Worm (Caenorhabditis elegans) whole organism, late embryonic: ENCODE results near the gene srj-18.

Experiments used
- C38D4.7 ChIP-seq: fragments of 200-800 bp; sonication (Bioruptor generic); optimal IDR thresholded peaks from 2 replicates; lab custom pipeline; 2018; ENCODE audit warnings: mild to moderate bottlenecking, missing genetic modification characterization, moderate library complexity, missing compliant biosample characterization
- K02D7.2 ChIP-seq: sonication (generic microtip); optimal IDR thresholded peaks from 2 replicates; lab custom pipeline; 2017; ENCODE audit warnings: mild to moderate bottlenecking, missing genetic modification characterization, missing compliant biosample characterization
- K09A11.1 ChIP-seq: sonication (generic microtip); optimal IDR thresholded peaks from 2 replicates; lab custom pipeline; 2017; ENCODE audit warnings: antibody characterized with exemption, mild to moderate bottlenecking, missing genetic modification characterization, missing compliant biosample characterization; ENCODE audit not compliant: insufficient read depth
- T23F11.4 ChIP-seq: fragments of 200-800 bp; sonication (Bioruptor generic); optimal IDR thresholded peaks from 2 replicates; lab custom pipeline; 2018; ENCODE audit warnings: mild to moderate bottlenecking, missing genetic modification characterization, missing compliant biosample characterization
- ahr-1 ChIP-seq: sonication (generic microtip); optimal IDR thresholded peaks from 2 replicates; lab custom pipeline; 2016; ENCODE audit warnings: missing genetic modification characterization, missing compliant biosample characterization
- ceh-2 ChIP-seq: sonication (generic microtip); optimal IDR thresholded peaks from 2 replicates; lab custom pipeline; 2016; ENCODE audit warnings: missing genotype, missing genetic modification characterization, missing compliant biosample characterization
- ceh-22 ChIP-seq: sonication (generic microtip); optimal IDR thresholded peaks from 2 replicates; lab custom pipeline; 2017; ENCODE audit warnings: missing biosample characterization, missing genetic modification characterization
- ceh-30 ChIP-seq: fragments of 150-350 bp; optimal IDR thresholded peaks from 2 replicates; lab custom pipeline; 2014; ENCODE audit warnings: missing biosample characterization, missing genetic modification characterization
- ceh-31 ChIP-seq: sonication (generic microtip); optimal IDR thresholded peaks from 2 replicates; lab custom pipeline; 2016; ENCODE audit warnings: missing genetic modification characterization, missing compliant biosample characterization
- ceh-45 ChIP-seq: fragments of 200-800 bp; sonication (Bioruptor generic); IDR thresholded peaks from 2 replicates; pipeline ENCODE4 v1.3.6; 2022; ENCODE audit warnings: missing genetic modification reagents, missing genetic modification characterization, missing compliant biosample characterization
- ceh-48 ChIP-seq: sonication (generic microtip); optimal IDR thresholded peaks from 2 replicates; lab custom pipeline; 2016; ENCODE audit warnings: missing genetic modification characterization, inconsistent platforms, missing compliant biosample characterization
- ceh-6 ChIP-seq: fragments of 200-800 bp; sonication (Bioruptor generic); optimal IDR thresholded peaks from 2 replicates; lab custom pipeline; 2018; ENCODE audit warnings: mild to moderate bottlenecking, missing genetic modification characterization, missing compliant biosample characterization
- che-1 ChIP-seq: sonication (generic microtip); optimal IDR thresholded peaks from 2 replicates; lab custom pipeline; 2016; ENCODE audit warnings: mild to moderate bottlenecking, missing genetic modification characterization, missing compliant biosample characterization
- elt-2 ChIP-seq: sonication (generic microtip); optimal IDR thresholded peaks from 2 replicates; lab custom pipeline; 2016; ENCODE audit warnings: missing genetic modification reagents, missing genetic modification characterization, missing compliant biosample characterization
- elt-4 ChIP-seq: sonication (generic microtip); optimal IDR thresholded peaks from 2 replicates; lab custom pipeline; 2016; ENCODE audit warnings: missing genetic modification characterization, missing compliant biosample characterization
- eyg-1 ChIP-seq: sonication (generic microtip); optimal IDR thresholded peaks from 2 replicates; lab custom pipeline; 2016; ENCODE audit warnings: missing genotype, missing genetic modification characterization, missing compliant biosample characterization
- gmeb-2 ChIP-seq: sonication (generic microtip); optimal IDR thresholded peaks from 2 replicates; lab custom pipeline; 2016; ENCODE audit warnings: missing genetic modification characterization, inconsistent platforms, missing compliant biosample characterization
- hlh-15 ChIP-seq: sonication (generic microtip); optimal IDR thresholded peaks from 2 replicates; lab custom pipeline; 2016; ENCODE audit warnings: missing genetic modification characterization, missing compliant biosample characterization
- hlh-8 ChIP-seq: sonication (generic microtip); optimal IDR thresholded peaks from 2 replicates; lab custom pipeline; 2016; ENCODE audit warnings: missing genotype, missing genetic modification characterization, missing compliant biosample characterization
- lin-11 ChIP-seq: fragments of 200-800 bp; sonication (Bioruptor generic); optimal IDR thresholded peaks from 2 replicates; lab custom pipeline; 2018; ENCODE audit warnings: mild to moderate bottlenecking, missing genetic modification characterization, missing compliant biosample characterization
- mec-3 ChIP-seq: sonication (generic microtip); optimal IDR thresholded peaks from 2 replicates; lab custom pipeline; 2016; ENCODE audit warnings: borderline replicate concordance, missing genetic modification characterization, missing compliant biosample characterization
- pat-9 ChIP-seq: fragments of 200-800 bp; sonication (Bioruptor generic); optimal IDR thresholded peaks from 2 replicates; lab custom pipeline; 2018; ENCODE audit warnings: mild to moderate bottlenecking, missing genetic modification characterization, moderate library complexity, missing compliant biosample characterization
- pha-2 ChIP-seq: sonication (generic microtip); optimal IDR thresholded peaks from 2 replicates; lab custom pipeline; 2017; ENCODE audit warnings: mild to moderate bottlenecking, missing genetic modification characterization, missing compliant biosample characterization
- pqm-1 ChIP-seq: sonication (generic microtip); optimal IDR thresholded peaks from 2 replicates; lab custom pipeline; 2016; ENCODE audit warnings: missing genetic modification characterization, missing compliant biosample characterization
- ref-2 ChIP-seq: sonication (generic microtip); optimal IDR thresholded peaks from 2 replicates; lab custom pipeline; 2016; ENCODE audit warnings: missing genetic modification characterization, missing compliant biosample characterization
- rnt-1 ChIP-seq: sonication (generic microtip); optimal IDR thresholded peaks from 2 replicates; lab custom pipeline; 2016; ENCODE audit warnings: missing genetic modification characterization, missing compliant biosample characterization
- sox-2 ChIP-seq: fragments of 200-800 bp; sonication (Bioruptor generic); IDR thresholded peaks from 2 replicates; pipeline ENCODE4 v1.3.6; 2022; ENCODE audit warnings: missing genetic modification reagents, missing genetic modification characterization, missing compliant biosample characterization
- sox-4 ChIP-seq: sonication (generic microtip); optimal IDR thresholded peaks from 2 replicates; lab custom pipeline; 2017; ENCODE audit warnings: mild to moderate bottlenecking, missing genetic modification characterization, inconsistent platforms, missing compliant biosample characterization
- tbx-2 ChIP-seq: sonication (generic microtip); optimal IDR thresholded peaks from 2 replicates; lab custom pipeline; 2016; ENCODE audit warnings: missing genetic modification characterization, missing compliant biosample characterization
- ttx-3 ChIP-seq: sonication (generic microtip); optimal IDR thresholded peaks from 2 replicates; lab custom pipeline; 2016; ENCODE audit warnings: missing genetic modification reagents, missing genetic modification characterization, missing compliant biosample characterization
- unc-3 ChIP-seq, 2 experiments: fragments of 200-800 bp in 1 of 2; sonication (Bioruptor generic) in 1 of 2; sonication (generic microtip) in 1 of 2; conservative IDR thresholded peaks in 1 of 2; optimal IDR thresholded peaks in 1 of 2; 2 replicates each; pipeline versions ENCODE4 v1.3.6 to Lab custom; 2016 to 2022; ENCODE audit warnings: missing compliant biosample characterization in 2 of 2, missing genetic modification characterization in 2 of 2, missing genetic modification reagents in 1 of 2
- ztf-16 ChIP-seq: sonication (generic microtip); optimal IDR thresholded peaks from 2 replicates; lab custom pipeline; 2017; ENCODE audit warnings: missing genetic modification characterization, missing compliant biosample characterization

Gene srj-18

ce11 chrV:2738174-2738573 lies 36.0 kb upstream of the srj-18 start, which contains the start of gene srg-56:
Gene srg-56, minus strand, starts transcription at chrV:2738274.
- TF ChIP-seq tbx-2 (tag; lab: Kevin White, UChicago) (no peak), elt-4 (tag; lab: Kevin White, UChicago) (no peak), elt-2 (tag; lab: Kevin White, UChicago) (no peak)

- TF ChIP-seq T23F11.4 (GFP tag; lab: Kevin White, UChicago) (no peak), ceh-2 (tag; lab: Kevin White, UChicago) (no peak), eyg-1 (no peak), ceh-48 (no peak), hlh-8 (no peak), ahr-1 (tag; lab: Kevin White, UChicago) (no peak), ref-2 (tag; lab: Kevin White, UChicago) (no peak), ceh-31 (tag; lab: Kevin White, UChicago) (no peak)
These were observed 34.5 kb upstream of the srj-18 start for ce11 chrV:2739607-2740006.

- no peak for TF ChIP-seq sox-4 (tag; lab: Kevin White, UChicago)
- TF ChIP-seq elt-2 (tag; lab: Kevin White, UChicago), result no peak
- TF ChIP-seq K02D7.2 (tag; lab: Kevin White, UChicago), result no peak
- no peak for TF ChIP-seq pqm-1 (tag; lab: Kevin White, UChicago)
- no peak for TF ChIP-seq ztf-16 (tag; lab: Kevin White, UChicago)
- TF ChIP-seq rnt-1 (tag; lab: Kevin White, UChicago), result no peak
- no peak for TF ChIP-seq pat-9
- no peak for TF ChIP-seq gmeb-2 (tag; lab: Kevin White, UChicago)
- TF ChIP-seq pha-2 (tag; lab: Kevin White, UChicago), result no peak
- no peak for TF ChIP-seq ceh-45 (GFP tag; lab: Robert Waterston, UW)
- no peak for TF ChIP-seq sox-2
- no peak for TF ChIP-seq lin-11 (tag; lab: Kevin White, UChicago)
These were observed 33.9 kb upstream of the srj-18 start, which contains the start of gene srg-61 for ce11 chrV:2740228-2740627. Gene srg-61, minus strand, starts transcription at chrV:2740328.

- TF ChIP-seq ahr-1 (tag; lab: Kevin White, UChicago), result no peak
- no peak for TF ChIP-seq unc-3 (GFP tag; conservative IDR thresholded peaks at IDR 0.05; lab: Robert Waterston, UW)
- no peak for TF ChIP-seq unc-3 (tag; optimal IDR thresholded peaks at IDR 0.05; lab: Kevin White, UChicago)
- TF ChIP-seq ceh-30 (tag; lab: Kevin White, UChicago), result no peak
- no peak for TF ChIP-seq ztf-16 (tag; lab: Kevin White, UChicago)
These were observed 31.8 kb upstream of the srj-18 start, which contains the start of gene srg-62 for ce11 chrV:2742298-2742697. Gene srg-62, minus strand, starts transcription at chrV:2742398.

ce11 chrV:2746404-2746803 lies 27.7 kb upstream of the srj-18 start:
- TF ChIP-seq mec-3 (no peak), sox-2 (no peak), ttx-3 (tag; lab: Kevin White, UChicago) (no peak), C38D4.7 (GFP tag; lab: Kevin White, UChicago) (no peak), K02D7.2 (tag; lab: Kevin White, UChicago) (no peak), hlh-15 (tag; lab: Kevin White, UChicago) (no peak), K09A11.1 (tag; lab: Kevin White, UChicago) (no peak), rnt-1 (tag; lab: Kevin White, UChicago) (no peak), ref-2 (tag; lab: Kevin White, UChicago) (no peak), ceh-6 (no peak), elt-4 (tag; lab: Kevin White, UChicago) (no peak), ahr-1 (tag; lab: Kevin White, UChicago) (no peak), ceh-22 (no peak), ceh-2 (tag; lab: Kevin White, UChicago) (no peak), T23F11.4 (GFP tag; lab: Kevin White, UChicago) (no peak), che-1 (no peak)
